Fruit fly (Drosophila melanogaster) whole organism, embryonic: ENCODE results near the gene mon2.
A peak's percentile ranks its signal among the peaks of the same experiment; 100 is the strongest.

Source experiments
- BEAF-32 ChIP-seq: fragments of 200-800 bp; sonication (Bioruptor generic); optimal IDR thresholded peaks from 3 replicates; lab custom pipeline; 2017; ENCODE audit warnings: missing biosample characterization, missing genetic modification characterization, mild to moderate bottlenecking, moderate library complexity, missing genetic modification reagents
- CG16815 ChIP-seq: fragments of 200-800 bp; sonication (Bioruptor generic); optimal IDR thresholded peaks from 3 replicates; lab custom pipeline; 2017; ENCODE audit warnings: missing biosample characterization, mild to moderate bottlenecking, missing genetic modification characterization
- CG17328 ChIP-seq: fragments of 200-800 bp; sonication (Bioruptor generic); IDR thresholded peaks from 2 replicates; pipeline ENCODE4 v1.3.6; 2022; ENCODE audit warnings: missing biosample characterization, missing genetic modification characterization
- CG1832 ChIP-seq: fragments of 200-800 bp; sonication (Bioruptor generic); optimal IDR thresholded peaks from 2 replicates; lab custom pipeline; 2017; ENCODE audit warnings: missing biosample characterization, mild to moderate bottlenecking, missing genetic modification characterization, inconsistent platforms
- CG30020 ChIP-seq: fragments of 200-800 bp; optimal IDR thresholded peaks from 2 replicates; lab custom pipeline; 2019; ENCODE audit warnings: missing biosample characterization, mild to moderate bottlenecking, missing genetic modification characterization, moderate library complexity
- CG31441 ChIP-seq: fragments of 200-800 bp; sonication (Bioruptor generic); IDR thresholded peaks from 2 replicates; pipeline ENCODE4 v1.3.6; 2022; ENCODE audit warnings: missing biosample characterization, missing genetic modification characterization
- CG3281 ChIP-seq: fragments of 200-800 bp; sonication (Bioruptor generic); optimal IDR thresholded peaks from 3 replicates; lab custom pipeline; 2017; ENCODE audit warnings: missing biosample characterization, mild to moderate bottlenecking, missing genetic modification characterization
- CG33557 ChIP-seq: fragments of 200-800 bp; sonication (Bioruptor generic); optimal IDR thresholded peaks from 2 replicates; lab custom pipeline; 2019; ENCODE audit warnings: missing biosample characterization, mild to moderate bottlenecking, missing genetic modification characterization, moderate library complexity
- CG3407 ChIP-seq: fragments of 200-800 bp; sonication (Bioruptor generic); optimal IDR thresholded peaks from 2 replicates; lab custom pipeline; 2018; ENCODE audit warnings: missing biosample characterization, mild to moderate bottlenecking, missing genetic modification characterization
- CG7963 ChIP-seq: fragments of 200-800 bp; sonication (Bioruptor generic); IDR thresholded peaks from 3 replicates; pipeline ENCODE4 v1.3.6; 2022; ENCODE audit warnings: missing biosample characterization, missing genetic modification characterization; ENCODE audit not compliant: partially characterized antibody
- CG9727 ChIP-seq: fragments of 200-800 bp; sonication (Bioruptor generic); optimal IDR thresholded peaks from 3 replicates; lab custom pipeline; 2017; ENCODE audit warnings: missing biosample characterization, mild to moderate bottlenecking, missing genetic modification characterization
- Dad ChIP-seq: fragments of 200-800 bp; sonication (Bioruptor generic); optimal IDR thresholded peaks from 3 replicates; lab custom pipeline; 2016; ENCODE audit warnings: missing biosample characterization, missing genetic modification characterization
- Ets65A ChIP-seq: fragments of 200-800 bp; sonication (Bioruptor generic); peaks from one replicate; lab custom pipeline; 2016; ENCODE audit warnings: missing biosample characterization, missing genetic modification characterization
- HLH3B ChIP-seq: fragments of 200-800 bp; sonication (Bioruptor generic); IDR thresholded peaks from 2 replicates; pipeline ENCODE4 v1.3.6; 2022; ENCODE audit warnings: missing biosample characterization, missing genetic modification characterization
- HmgD ChIP-seq: fragments of 200-800 bp; sonication (Bioruptor generic); optimal IDR thresholded peaks from 3 replicates; lab custom pipeline; 2016; ENCODE audit warnings: missing biosample characterization, missing genetic modification characterization
- Hr39 ChIP-seq: fragments of >200 bp; optimal IDR thresholded peaks from 2 replicates; lab custom pipeline; 2017
- Lhr ChIP-seq: fragments of 200-800 bp; sonication (Bioruptor generic); optimal IDR thresholded peaks from 3 replicates; lab custom pipeline; 2017; ENCODE audit warnings: mild to moderate bottlenecking, missing biosample characterization, missing genetic modification reagents, missing genetic modification characterization
- NK7.1 ChIP-seq: fragments of 200-800 bp; sonication (Bioruptor generic); optimal IDR thresholded peaks from 3 replicates; lab custom pipeline; 2016; ENCODE audit warnings: missing biosample characterization, missing genetic modification characterization
- Oaz ChIP-seq: fragments of 200-800 bp; sonication (Bioruptor generic); IDR thresholded peaks from 2 replicates; pipeline ENCODE4 v1.3.6; 2022; ENCODE audit warnings: missing biosample characterization, missing genetic modification characterization
- Ravus ChIP-seq: fragments of 200-800 bp; sonication (Bioruptor generic); IDR thresholded peaks from 2 replicates; pipeline ENCODE4 v1.3.6; 2022; ENCODE audit warnings: missing biosample characterization, missing genetic modification characterization
- Rx ChIP-seq: fragments of 200-800 bp; sonication (Bioruptor generic); IDR thresholded peaks from 2 replicates; pipeline ENCODE4 v1.3.6; 2022; ENCODE audit warnings: missing biosample characterization, missing genetic modification characterization
- Sry-β ChIP-seq: fragments of 200-800 bp; sonication (Bioruptor generic); optimal IDR thresholded peaks from 2 replicates; lab custom pipeline; 2018; ENCODE audit warnings: missing biosample characterization, mild to moderate bottlenecking, missing genetic modification characterization, moderate library complexity
- Stat92E ChIP-seq, 3 experiments: fragments of >200 bp in 2 of 3; fragments of 200-800 bp in 1 of 3; sonication (Bioruptor generic) in 1 of 3; optimal IDR thresholded peaks; 2 replicates each; lab custom pipeline; 2017 to 2019; ENCODE audit warnings: missing biosample characterization in 3 of 3, missing genetic modification characterization in 3 of 3, mild to moderate bottlenecking in 1 of 3, moderate library complexity in 1 of 3
- abd-A ChIP-seq: fragments of 200-800 bp; sonication (Bioruptor generic); optimal IDR thresholded peaks from 3 replicates; lab custom pipeline; 2019; ENCODE audit warnings: missing biosample characterization, mild to moderate bottlenecking, missing genetic modification characterization, moderate library complexity
- ara ChIP-seq: fragments of 200-800 bp; sonication (Bioruptor generic); IDR thresholded peaks from 2 replicates; pipeline ENCODE4 v1.3.6; 2022; ENCODE audit warnings: missing biosample characterization, missing genetic modification characterization
- az2 ChIP-seq: fragments of 200-800 bp; sonication (Bioruptor generic); optimal IDR thresholded peaks from 3 replicates; lab custom pipeline; 2016; ENCODE audit warnings: missing biosample characterization, missing genetic modification characterization
- cg ChIP-seq: fragments of 200-800 bp; sonication (Bioruptor generic); optimal IDR thresholded peaks from 3 replicates; lab custom pipeline; 2019; ENCODE audit warnings: missing biosample characterization, mild to moderate bottlenecking, missing genetic modification characterization, moderate library complexity
- chif ChIP-seq, 2 experiments: fragments of 200-800 bp; sonication (Bioruptor generic); optimal IDR thresholded peaks; 3 replicates each; lab custom pipeline; 2016; ENCODE audit warnings: missing biosample characterization in 2 of 2, missing genetic modification characterization in 2 of 2
- corto ChIP-seq: fragments of 200-800 bp; sonication (Bioruptor generic); optimal IDR thresholded peaks from 2 replicates; lab custom pipeline; 2016; ENCODE audit warnings: missing biosample characterization, mild to moderate bottlenecking, missing genetic modification characterization, moderate library complexity
- crol ChIP-seq: fragments of 200-800 bp; sonication (Bioruptor generic); IDR thresholded peaks from 2 replicates; pipeline ENCODE4 v1.3.6; 2022; ENCODE audit warnings: missing biosample characterization, missing genetic modification characterization
- disco-r ChIP-seq: fragments of 200-800 bp; sonication (Bioruptor generic); optimal IDR thresholded peaks from 2 replicates; lab custom pipeline; 2016; ENCODE audit warnings: missing biosample characterization, missing genetic modification characterization
- exex ChIP-seq: fragments of 200-800 bp; sonication (Bioruptor generic); optimal IDR thresholded peaks from 4 replicates; lab custom pipeline; 2018; ENCODE audit warnings: missing biosample characterization, mild to moderate bottlenecking, missing genetic modification characterization, moderate library complexity
- gce ChIP-seq: fragments of 200-800 bp; sonication (Bioruptor generic); IDR thresholded peaks from 3 replicates; pipeline ENCODE4 v1.3.6; 2022; ENCODE audit warnings: missing biosample characterization, missing genetic modification characterization
- gem ChIP-seq: fragments of 200-800 bp; sonication (Bioruptor generic); optimal IDR thresholded peaks from 2 replicates; lab custom pipeline; 2019; ENCODE audit warnings: missing biosample characterization, mild to moderate bottlenecking, missing genetic modification characterization, moderate library complexity
- ham ChIP-seq: fragments of 200-800 bp; sonication (Bioruptor generic); IDR thresholded peaks from 2 replicates; pipeline ENCODE4 v1.3.6; 2022; ENCODE audit warnings: missing biosample characterization, missing genetic modification characterization
- hb ChIP-seq: fragments of 200-800 bp; sonication (Bioruptor generic); IDR thresholded peaks from 3 replicates; pipeline ENCODE4 v1.3.6; 2022; ENCODE audit warnings: missing biosample characterization, missing genetic modification characterization; ENCODE audit not compliant: partially characterized antibody
- lab ChIP-seq: fragments of 200-800 bp; sonication (Bioruptor generic); optimal IDR thresholded peaks from 3 replicates; lab custom pipeline; 2017; ENCODE audit warnings: missing biosample characterization, missing genetic modification characterization, mild to moderate bottlenecking, moderate library complexity, missing genetic modification reagents
- lilli ChIP-seq: fragments of 200-800 bp; sonication (Bioruptor generic); optimal IDR thresholded peaks from 3 replicates; lab custom pipeline; 2016; ENCODE audit warnings: missing biosample characterization, missing genetic modification characterization
- mam ChIP-seq: fragments of 200-800 bp; sonication (Bioruptor generic); optimal IDR thresholded peaks from 3 replicates; lab custom pipeline; 2016; ENCODE audit warnings: missing biosample characterization, missing genetic modification characterization
- mirr ChIP-seq: fragments of 200-800 bp; sonication (Bioruptor generic); optimal IDR thresholded peaks from 3 replicates; lab custom pipeline; 2018; ENCODE audit warnings: missing biosample characterization, mild to moderate bottlenecking, missing genetic modification characterization
- otp ChIP-seq: fragments of 200-800 bp; sonication (Bioruptor generic); IDR thresholded peaks from 3 replicates; pipeline ENCODE4, ENCODE4 v1.3.6; 2022; ENCODE audit warnings: missing biosample characterization, missing genetic modification characterization
- pho ChIP-seq: fragments of 200-800 bp; sonication (Bioruptor generic); optimal IDR thresholded peaks from 2 replicates; lab custom pipeline; 2016; ENCODE audit warnings: missing biosample characterization, missing genetic modification characterization
- phol ChIP-seq: fragments of 200-800 bp; sonication (Bioruptor generic); optimal IDR thresholded peaks from 3 replicates; lab custom pipeline; 2018; ENCODE audit warnings: missing biosample characterization, mild to moderate bottlenecking, missing genetic modification characterization, moderate library complexity
- sd ChIP-seq: fragments of 200-800 bp; sonication (Bioruptor generic); optimal IDR thresholded peaks from 3 replicates; lab custom pipeline; 2018; ENCODE audit warnings: missing biosample characterization, mild to moderate bottlenecking, missing genetic modification characterization, moderate library complexity
- sob ChIP-seq: fragments of 200-800 bp; sonication (Bioruptor generic); IDR thresholded peaks from 2 replicates; pipeline ENCODE4 v1.3.6; 2022; ENCODE audit warnings: missing biosample characterization, missing genetic modification characterization
- ttk ChIP-seq: fragments of 200-800 bp; sonication (Bioruptor generic); IDR thresholded peaks from 2 replicates; pipeline ENCODE4 v2.1.2; 2022; ENCODE audit warnings: missing biosample characterization, missing genetic modification characterization

mon2 gene

dm6 chr2L:8100489-8101352 lies 23.1 kb downstream of the mon2 start (continued):
- TF ChIP-seq CG30020 (tag; lab: Kevin White, UChicago) (no peak), Hr39 (lab: Kevin White, UChicago) (no peak), mam (GFP tag; lab: Kevin White, UChicago) (no peak), CG3281 (GFP tag; lab: Kevin White, UChicago) (peak; percentile 38), CG31441 (GFP tag; lab: Robert Waterston, UW) (0 out of 2 replicates have a peak, but pooled peaks have one; percentile 38), CG9727 (GFP tag; lab: Kevin White, UChicago) (no peak), CG17328 (GFP tag; lab: Robert Waterston, UW) (no peak; the same call in 1 of the 2 replicates), Lhr (no peak)

DNA sequence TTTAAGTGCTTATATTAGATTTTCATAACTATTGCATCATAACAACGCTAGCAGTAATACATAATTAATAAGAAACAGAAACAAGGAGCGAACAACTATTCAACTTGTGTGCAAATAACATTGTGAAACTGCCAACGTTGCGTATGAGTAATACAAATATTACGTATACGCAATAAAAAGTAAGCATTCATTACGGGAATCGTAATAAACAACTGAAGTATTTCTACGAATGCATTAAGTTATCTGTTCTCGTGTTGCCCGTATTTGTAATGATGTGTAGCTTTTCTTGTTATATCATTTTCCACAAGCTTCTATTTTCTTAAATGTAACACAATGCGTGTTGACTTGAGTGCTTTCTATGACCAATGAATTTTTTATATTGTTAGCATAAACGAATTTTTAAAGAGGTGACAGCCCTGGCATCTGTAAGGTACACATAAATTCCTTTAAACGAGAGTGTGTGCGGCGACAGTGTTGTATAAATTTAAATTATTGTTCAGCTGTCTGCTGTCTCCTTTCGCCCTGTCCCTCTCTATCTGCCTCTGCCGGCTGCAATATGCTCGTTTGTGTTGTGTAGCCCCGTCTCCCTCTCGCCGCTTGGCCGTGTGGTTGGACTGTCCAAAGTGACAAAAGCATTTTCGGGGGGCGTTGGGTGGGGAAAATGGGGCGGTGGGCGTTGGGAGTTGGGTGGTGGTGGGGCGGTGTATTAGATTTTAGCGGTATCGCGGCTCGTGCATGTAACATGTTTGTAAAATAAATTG lies 24.0 kb downstream of the mon2 start:
- TF ChIP-seq CG16815 (GFP tag; lab: Kevin White, UChicago) (no peak), pho (GFP tag; lab: Kevin White, UChicago) (no peak), Stat92E (GFP tag; optimal IDR thresholded peaks at IDR 0.05; lab: Kevin White, UChicago) (no peak), cg (GFP tag; lab: Kevin White, UChicago) (peak; percentile 55), phol (tag; lab: Kevin White, UChicago) (no peak), exex (tag; lab: Kevin White, UChicago) (no peak), abd-A (tag; lab: Kevin White, UChicago) (peak; percentile 75), CG1832 (GFP tag; lab: Kevin White, UChicago) (no peak), sob (GFP tag; lab: Robert Waterston, UW) (no peak), NK7.1 (no peak), sd (tag; lab: Kevin White, UChicago) (peak; percentile 68), CG33557 (GFP tag; lab: Kevin White, UChicago) (no peak), az2 (GFP tag; lab: Kevin White, UChicago) (peak; percentile 13), crol (GFP tag; lab: Robert Waterston, UW) (peak; percentile 97), ham (GFP tag; lab: Robert Waterston, UW) (no peak), Ets65A (peak; percentile 71), Ravus (no peak), Sry-β (GFP tag; lab: Kevin White, UChicago) (no peak), Dad (GFP tag; lab: Kevin White, UChicago) (no peak), CG3407 (GFP tag; lab: Kevin White, UChicago) (no peak), Rx (GFP tag; lab: Robert Waterston, UW) (no peak), chif (GFP tag; optimal IDR thresholded peaks at IDR 0.05; lab: Kevin White, UChicago) (peak in 1 of 2 experiments; percentile 4), lab (GFP tag; lab: Kevin White, UChicago) (no peak), HmgD (GFP tag; lab: Kevin White, UChicago) (no peak), Oaz (GFP tag; lab: Robert Waterston, UW) (0 out of 2 replicates have a peak, but pooled peaks have one; percentile 20), gem (tag; lab: Kevin White, UChicago) (no peak), ara (GFP tag; lab: Robert Waterston, UW) (no peak), hb (no peak), BEAF-32 (GFP tag; lab: Kevin White, UChicago) (no peak), corto (GFP tag; lab: Kevin White, UChicago) (no peak), otp (GFP tag; lab: Robert Waterston, UW) (0 out of 3 replicates have a peak, but pooled peaks have one; percentile 23), lilli (GFP tag; lab: Kevin White, UChicago) (no peak), disco-r (GFP tag; lab: Kevin White, UChicago) (no peak), gce (GFP tag; lab: Robert Waterston, UW) (peak; percentile 49; the same call in 1 of the 3 replicates), ttk (no peak), CG7963 (no peak), HLH3B (no peak), mirr (GFP tag; lab: Kevin White, UChicago) (peak; percentile 27)
